Worm (Caenorhabditis elegans): ENCODE data around the gene brp-1.

The brp-1 gene

DNA sequence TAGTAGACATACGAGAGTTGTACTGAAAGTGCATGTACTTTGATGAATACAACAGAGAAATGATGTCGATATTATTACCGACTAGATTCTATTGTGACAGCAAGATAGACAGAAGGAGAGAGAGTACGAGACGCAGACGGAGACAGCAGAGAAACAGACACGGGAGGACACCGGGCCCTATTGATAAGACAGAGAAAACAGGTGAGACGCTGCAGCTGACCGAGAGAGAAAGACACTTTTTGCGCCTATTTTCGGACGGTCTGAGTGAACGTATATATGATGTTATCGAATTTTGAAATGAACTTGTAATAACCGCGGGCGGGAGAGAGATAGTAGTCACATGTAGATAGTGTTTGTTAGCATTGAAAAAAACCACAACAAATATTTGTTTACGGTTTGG is 17.1 kb upstream of the brp-1 start:
- TF ChIP-seq W03F9.2 (tag; optimal IDR thresholded peaks at IDR 0.05) (no peak), dao-5 (tag; optimal IDR thresholded peaks at IDR 0.05) (no peak), him-1 (tag; optimal IDR thresholded peaks at IDR 0.05) (no peak)

- TF ChIP-seq him-1 (tag; optimal IDR thresholded peaks at IDR 0.05) (no peak), dao-5 (tag; optimal IDR thresholded peaks at IDR 0.05) (no peak), W03F9.2 (tag; optimal IDR thresholded peaks at IDR 0.05) (no peak)
These were observed 11.0 kb upstream of the brp-1 start for ce11 chrIII:12009321-12009720.

DNA sequence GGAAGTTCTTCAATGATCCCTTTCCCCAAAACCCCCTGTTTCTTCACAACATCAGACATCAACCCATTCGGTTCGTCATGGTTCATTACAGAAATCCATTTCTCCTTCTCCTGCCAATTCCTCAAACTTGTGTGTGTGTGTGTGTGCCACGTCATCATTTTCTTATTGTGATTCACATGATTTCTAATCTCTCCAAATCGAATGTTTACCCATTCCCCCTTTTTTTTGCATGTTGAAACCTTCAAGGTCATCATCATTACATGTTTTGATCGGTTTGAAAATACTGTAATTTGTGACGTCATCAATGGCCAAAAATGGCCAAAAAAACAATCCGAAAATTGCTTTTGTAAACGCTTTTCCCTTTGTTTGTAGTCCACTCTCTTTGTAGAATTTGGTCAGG is 10.6 kb upstream of the brp-1 start:
- TF ChIP-seq dao-5 (tag; optimal IDR thresholded peaks at IDR 0.05) (no peak), him-1 (tag; optimal IDR thresholded peaks at IDR 0.05) (no peak), W03F9.2 (tag; optimal IDR thresholded peaks at IDR 0.05) (no peak)

- TF ChIP-seq W03F9.2 (tag; optimal IDR thresholded peaks at IDR 0.05) (no peak), him-1 (tag; optimal IDR thresholded peaks at IDR 0.05) (no peak), dao-5 (tag; optimal IDR thresholded peaks at IDR 0.05) (no peak)
These were observed 7.3 kb upstream of the brp-1 start for ce11 chrIII:12013054-12013453.

- TF ChIP-seq dao-5 (tag; optimal IDR thresholded peaks at IDR 0.05): no peak
- TF ChIP-seq him-1 (tag; optimal IDR thresholded peaks at IDR 0.05): no peak
- no peak for TF ChIP-seq W03F9.2 (tag; optimal IDR thresholded peaks at IDR 0.05)
These were observed 6.6 kb upstream of the brp-1 start for ce11 chrIII:12013718-12014117.

- TF ChIP-seq him-1 (tag; optimal IDR thresholded peaks at IDR 0.05) (no peak), W03F9.2 (tag; optimal IDR thresholded peaks at IDR 0.05) (no peak), dao-5 (tag; optimal IDR thresholded peaks at IDR 0.05) (no peak)
These were observed 5.8 kb upstream of the brp-1 start for ce11 chrIII:12014503-12014902.

ce11 chrIII:12015183-12015582 is 5.2 kb upstream of the brp-1 start:
- TF ChIP-seq W03F9.2 (tag; optimal IDR thresholded peaks at IDR 0.05) (no peak), him-1 (tag; optimal IDR thresholded peaks at IDR 0.05) (no peak), dao-5 (tag; optimal IDR thresholded peaks at IDR 0.05) (no peak)

- TF ChIP-seq dao-5 (tag; optimal IDR thresholded peaks at IDR 0.05): no peak
- no peak for TF ChIP-seq him-1 (tag; optimal IDR thresholded peaks at IDR 0.05)
- no peak for TF ChIP-seq W03F9.2 (tag; optimal IDR thresholded peaks at IDR 0.05)
These were observed 4.7 kb upstream of the brp-1 start for ce11 chrIII:12015611-12016010.

DNA sequence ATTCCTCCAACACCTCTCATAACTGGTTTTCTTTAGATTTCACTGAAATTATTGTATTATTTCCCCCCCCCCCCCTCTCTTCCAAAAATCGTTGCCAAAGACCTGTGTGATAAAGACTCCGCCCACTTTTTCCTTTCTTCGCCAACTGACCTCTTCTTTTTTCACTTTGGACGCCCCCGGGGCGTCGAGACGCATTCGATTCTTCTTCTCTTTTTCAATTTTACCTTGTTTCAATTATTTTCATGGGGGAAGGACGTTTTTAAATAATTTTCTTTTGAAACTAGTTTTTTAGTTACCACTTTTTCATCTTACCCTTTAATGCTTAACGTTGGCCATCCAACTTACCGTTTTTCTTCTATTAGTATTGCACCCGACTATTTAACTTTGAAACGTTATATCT is 2.4 kb upstream of the brp-1 start:
- TF ChIP-seq him-1 (tag; optimal IDR thresholded peaks at IDR 0.05): no peak
- TF ChIP-seq W03F9.2 (tag; optimal IDR thresholded peaks at IDR 0.05): no peak
- no peak for TF ChIP-seq dao-5 (tag; optimal IDR thresholded peaks at IDR 0.05)

- TF ChIP-seq dao-5 (tag; optimal IDR thresholded peaks at IDR 0.05) (no peak), him-1 (tag; optimal IDR thresholded peaks at IDR 0.05) (no peak), W03F9.2 (tag; optimal IDR thresholded peaks at IDR 0.05) (no peak)
These were observed 1.9 kb downstream of the brp-1 start for ce11 chrIII:12022281-12022680.

DNA sequence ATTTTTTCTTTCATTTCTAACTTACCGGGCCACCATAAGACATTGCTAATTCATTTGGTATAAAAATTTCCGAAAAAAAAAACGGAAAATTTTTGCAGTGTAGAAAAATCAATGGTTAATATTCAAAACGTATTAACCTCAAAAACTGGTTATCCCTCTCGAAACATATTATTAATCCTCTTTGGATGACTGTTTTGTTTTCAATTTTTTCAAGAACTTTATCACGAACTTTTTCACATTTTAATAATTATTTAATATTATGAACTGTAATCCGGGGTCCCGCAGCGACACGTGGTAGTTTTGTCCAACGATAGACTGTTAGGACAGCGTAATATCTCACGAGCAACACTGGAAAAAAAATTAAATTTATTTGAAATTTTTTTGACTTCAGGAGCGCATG is 8.4 kb downstream of the brp-1 start, which contains the start of gene Y79H2A.12:
TSS of gene Y79H2A.12 (minus strand) at position 101 of the 400 bp plus-strand sequence.
- TF ChIP-seq W03F9.2 (tag; optimal IDR thresholded peaks at IDR 0.05): no peak
- no peak for TF ChIP-seq him-1 (tag; optimal IDR thresholded peaks at IDR 0.05)
- no peak for TF ChIP-seq dao-5 (tag; optimal IDR thresholded peaks at IDR 0.05)

- TF ChIP-seq W03F9.2 (tag; optimal IDR thresholded peaks at IDR 0.05) (no peak), him-1 (tag; optimal IDR thresholded peaks at IDR 0.05) (no peak), dao-5 (tag; optimal IDR thresholded peaks at IDR 0.05) (no peak)
These were observed 10.3 kb downstream of the brp-1 start, which contains the start of gene Y79H2A.2 for ce11 chrIII:12030669-12031068. TSS of gene Y79H2A.2 (minus strand) at chrIII:12030769.

ce11 chrIII:12033259-12033658 is 12.9 kb downstream of the brp-1 start:
- no peak for TF ChIP-seq W03F9.2 (tag; optimal IDR thresholded peaks at IDR 0.05)
- no peak for TF ChIP-seq him-1 (tag; optimal IDR thresholded peaks at IDR 0.05)
- TF ChIP-seq dao-5 (tag; optimal IDR thresholded peaks at IDR 0.05): no peak

- no peak for TF ChIP-seq him-1 (tag; optimal IDR thresholded peaks at IDR 0.05)
- no peak for TF ChIP-seq W03F9.2 (tag; optimal IDR thresholded peaks at IDR 0.05)
- no peak for TF ChIP-seq dao-5 (tag; optimal IDR thresholded peaks at IDR 0.05)
These were observed 14.0 kb downstream of the brp-1 start for ce11 chrIII:12034311-12034710.

DNA sequence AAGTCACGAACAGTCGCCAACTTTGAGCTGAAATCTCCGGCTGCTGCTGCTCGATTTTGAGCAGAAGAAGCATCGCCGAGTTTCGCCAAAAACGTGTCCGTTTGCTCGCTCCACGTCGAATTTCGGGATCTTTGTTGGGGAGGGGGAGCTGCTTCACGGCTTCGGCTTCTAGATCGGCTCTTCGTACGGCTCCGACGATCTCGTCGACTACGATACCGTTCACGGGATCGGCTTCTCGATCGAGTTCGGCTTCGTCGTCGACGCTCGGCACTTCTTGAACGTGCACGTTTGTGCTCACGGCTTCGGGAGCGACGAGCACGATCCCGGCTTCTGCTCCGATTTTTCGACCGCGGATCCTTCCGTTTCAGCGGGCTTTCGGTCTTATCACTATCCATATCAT is 16.9 kb downstream of the brp-1 start:
- TF ChIP-seq dao-5 (tag; optimal IDR thresholded peaks at IDR 0.05) (no peak), him-1 (tag; optimal IDR thresholded peaks at IDR 0.05) (no peak), W03F9.2 (tag; optimal IDR thresholded peaks at IDR 0.05) (no peak)
